Worm (Caenorhabditis elegans) whole organism, L2 larva: Measurements from ENCODE around the gene F57A8.1.
A peak's percentile ranks its signal among the peaks of the same experiment; 100 is the strongest.

Experiments used
- C34F6.9 ChIP-seq: fragments of 150-350 bp; optimal IDR thresholded peaks from 2 replicates; lab custom pipeline; 2014; ENCODE audit warnings: missing biosample characterization, missing genetic modification characterization
- R02D3.7 ChIP-seq: fragments of 150-350 bp; optimal IDR thresholded peaks from 2 replicates; lab custom pipeline; 2014; ENCODE audit warnings: missing biosample characterization, missing genetic modification characterization
- Y55F3AM.14 ChIP-seq: fragments of 200-800 bp; sonication (Bioruptor generic); optimal IDR thresholded peaks from 2 replicates; lab custom pipeline; 2018; ENCODE audit warnings: mild to moderate bottlenecking, missing genetic modification characterization, missing compliant biosample characterization
- ZK546.5 ChIP-seq: sonication (generic microtip); optimal IDR thresholded peaks from 2 replicates; lab custom pipeline; 2017; ENCODE audit warnings: missing biosample characterization, missing genetic modification characterization
- aly-2 ChIP-seq: fragments of 150-350 bp; optimal IDR thresholded peaks from 2 replicates; lab custom pipeline; 2014; ENCODE audit warnings: missing biosample characterization, missing genetic modification characterization
- blmp-1 ChIP-seq: sonication (generic microtip); optimal IDR thresholded peaks from 2 replicates; lab custom pipeline; 2017; ENCODE audit warnings: missing genetic modification characterization, mild to moderate bottlenecking, missing compliant biosample characterization, antibody characterized with exemption, moderate library complexity; ENCODE audit not compliant: insufficient read depth
- ceh-16 ChIP-seq: fragments of 150-350 bp; optimal IDR thresholded peaks from 2 replicates; lab custom pipeline; 2014; ENCODE audit warnings: missing biosample characterization, missing genetic modification characterization
- ceh-82 ChIP-seq: fragments of 150-350 bp; optimal IDR thresholded peaks from 2 replicates; lab custom pipeline; 2014; ENCODE audit warnings: missing biosample characterization, missing genetic modification characterization
- crh-2 ChIP-seq: sonication (generic microtip); optimal IDR thresholded peaks from 2 replicates; lab custom pipeline; 2017; ENCODE audit warnings: missing biosample characterization, missing genetic modification characterization
- dmd-4 ChIP-seq: sonication (generic microtip); optimal IDR thresholded peaks from 2 replicates; lab custom pipeline; 2017; ENCODE audit warnings: missing biosample characterization, missing genetic modification characterization
- elt-1 ChIP-seq: fragments of 150-350 bp; optimal IDR thresholded peaks from 2 replicates; lab custom pipeline; 2014; ENCODE audit warnings: missing biosample characterization, missing genetic modification characterization
- fos-1 ChIP-seq: fragments of 150-350 bp; optimal IDR thresholded peaks from 2 replicates; lab custom pipeline; 2014; ENCODE audit warnings: missing biosample characterization, missing genetic modification characterization
- gmeb-1 ChIP-seq: fragments of 150-350 bp; optimal IDR thresholded peaks from 2 replicates; lab custom pipeline; 2014; ENCODE audit warnings: missing biosample characterization, missing genetic modification characterization
- lin-11 ChIP-seq: fragments of 150-350 bp; sonication (generic microtip); optimal IDR thresholded peaks from 2 replicates; lab custom pipeline; 2014; ENCODE audit warnings: missing biosample characterization, missing genetic modification characterization, inconsistent platforms, mixed read lengths
- lin-13 ChIP-seq: fragments of 150-350 bp; optimal IDR thresholded peaks from 2 replicates; lab custom pipeline; 2014; ENCODE audit warnings: missing biosample characterization, missing genetic modification reagents, missing genetic modification characterization
- lin-39 ChIP-seq: fragments of 150-350 bp; optimal IDR thresholded peaks from 2 replicates; lab custom pipeline; 2014; ENCODE audit warnings: missing biosample characterization, missing genetic modification reagents, missing genetic modification characterization
- mab-5 ChIP-seq: fragments of 150-350 bp; optimal IDR thresholded peaks from 2 replicates; lab custom pipeline; 2014; ENCODE audit warnings: missing biosample characterization, missing genetic modification characterization
- mbf-1 ChIP-seq: sonication (generic microtip); optimal IDR thresholded peaks from 2 replicates; lab custom pipeline; 2017; ENCODE audit warnings: missing biosample characterization, missing genetic modification characterization
- mdl-1 ChIP-seq, 2 experiments: fragments of 150-350 bp in 1 of 2; sonication (generic microtip) in 1 of 2; optimal IDR thresholded peaks; 2 replicates each; lab custom pipeline; 2017; ENCODE audit warnings: missing biosample characterization in 2 of 2, missing genetic modification characterization in 2 of 2
- nhr-10 ChIP-seq: sonication (generic microtip); optimal IDR thresholded peaks from 2 replicates; lab custom pipeline; 2017; ENCODE audit warnings: missing biosample characterization, missing genetic modification characterization
- nhr-11 ChIP-seq: fragments of 150-350 bp; optimal IDR thresholded peaks from 2 replicates; lab custom pipeline; 2014; ENCODE audit warnings: missing biosample characterization, missing genetic modification characterization
- nhr-12 ChIP-seq: fragments of 150-350 bp; optimal IDR thresholded peaks from 2 replicates; lab custom pipeline; 2014; ENCODE audit warnings: missing biosample characterization, missing genetic modification characterization
- nhr-129 ChIP-seq: fragments of 150-350 bp; optimal IDR thresholded peaks from 2 replicates; lab custom pipeline; 2014; ENCODE audit warnings: missing biosample characterization, missing genetic modification characterization
- nhr-237 ChIP-seq: fragments of 150-350 bp; optimal IDR thresholded peaks from 2 replicates; lab custom pipeline; 2014; ENCODE audit warnings: missing biosample characterization, missing genetic modification characterization
- nhr-25 ChIP-seq: fragments of 150-350 bp; sonication (generic microtip); optimal IDR thresholded peaks from 3 replicates; lab custom pipeline; 2014; ENCODE audit warnings: missing biosample characterization, missing genetic modification characterization
- nhr-6 ChIP-seq: fragments of 150-350 bp; optimal IDR thresholded peaks from 2 replicates; lab custom pipeline; 2014; ENCODE audit warnings: missing biosample characterization, missing genetic modification characterization
- peb-1 ChIP-seq: fragments of 150-350 bp; optimal IDR thresholded peaks from 2 replicates; lab custom pipeline; 2014; ENCODE audit warnings: missing biosample characterization, missing genetic modification characterization
- sem-4 ChIP-seq: fragments of 150-350 bp; optimal IDR thresholded peaks from 2 replicates; lab custom pipeline; 2014; ENCODE audit warnings: missing biosample characterization, missing genetic modification reagents, missing genetic modification characterization
- skn-1 ChIP-seq: sonication (generic microtip); optimal IDR thresholded peaks from 2 replicates; lab custom pipeline; 2017; ENCODE audit warnings: missing biosample characterization, missing genetic modification characterization
- sma-3 ChIP-seq: sonication (generic microtip); optimal IDR thresholded peaks from 2 replicates; lab custom pipeline; 2016; ENCODE audit warnings: missing genetic modification reagents, missing genetic modification characterization, missing compliant biosample characterization
- sma-9 ChIP-seq, 2 experiments: fragments of 150-350 bp in 1 of 2; sonication (generic microtip) in 1 of 2; optimal IDR thresholded peaks; 2 replicates each; lab custom pipeline; 2014 to 2016; ENCODE audit warnings: missing genetic modification characterization in 2 of 2, mild to moderate bottlenecking in 1 of 2, missing biosample characterization in 1 of 2, missing compliant biosample characterization in 1 of 2, missing genetic modification reagents in 1 of 2, moderate library complexity in 1 of 2
- snpc-4 ChIP-seq: fragments of 150-350 bp; optimal IDR thresholded peaks from 2 replicates; lab custom pipeline; 2014; ENCODE audit warnings: missing biosample characterization, missing genetic modification characterization
- unc-39 ChIP-seq: fragments of 150-350 bp; optimal IDR thresholded peaks from 2 replicates; lab custom pipeline; 2014; ENCODE audit warnings: missing biosample characterization, missing genetic modification characterization
- unc-55 ChIP-seq: fragments of 150-350 bp; sonication (generic microtip); optimal IDR thresholded peaks from 3 replicates; lab custom pipeline; 2014; ENCODE audit warnings: missing biosample characterization, missing genetic modification reagents, missing genetic modification characterization
- unc-62 ChIP-seq: fragments of 150-350 bp; optimal IDR thresholded peaks from 2 replicates; lab custom pipeline; 2014; ENCODE audit warnings: missing biosample characterization, missing genetic modification reagents, missing genetic modification characterization
- ztf-1 ChIP-seq: fragments of 200-800 bp; sonication (Bioruptor generic); conservative IDR thresholded peaks from 2 replicates; pipeline ENCODE4 v1.3.6; 2022; ENCODE audit warnings: missing genetic modification characterization, missing compliant biosample characterization
- ztf-11 ChIP-seq: sonication (generic microtip); optimal IDR thresholded peaks from 2 replicates; lab custom pipeline; 2017; ENCODE audit warnings: missing biosample characterization, missing genetic modification characterization

Gene F57A8.1

DNA sequence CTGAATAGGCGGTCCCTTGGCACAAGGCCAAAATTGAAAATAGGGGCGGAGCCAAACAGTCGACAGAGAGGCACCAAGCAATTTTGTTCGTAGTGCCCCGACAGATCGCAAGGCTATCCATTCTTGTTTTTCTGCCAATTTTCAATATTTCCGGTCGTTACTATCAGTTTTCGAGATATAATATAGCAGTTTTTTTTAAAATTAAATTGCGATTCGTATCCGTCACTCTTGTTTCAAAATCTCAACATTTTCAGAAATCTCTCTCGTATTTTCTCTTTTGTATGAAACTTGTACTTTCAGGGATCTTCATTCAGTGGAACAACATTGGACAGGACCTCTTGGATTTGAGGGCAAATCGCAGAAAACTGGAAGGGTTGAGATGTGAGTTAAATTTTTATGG lies at the start of gene F57A8.1:
Gene F57A8.1 (plus strand): TSS at position 301 of the 400 bp plus-strand sequence.
- TF ChIP-seq nhr-11 (tag; lab: Kevin White, UChicago) = no peak
- no peak for TF ChIP-seq lin-39 (tag; lab: Kevin White, UChicago)
- no peak for TF ChIP-seq Y55F3AM.14 (GFP tag; lab: Kevin White, UChicago)
- TF ChIP-seq peb-1 (tag; lab: Kevin White, UChicago) = no peak

DNA sequence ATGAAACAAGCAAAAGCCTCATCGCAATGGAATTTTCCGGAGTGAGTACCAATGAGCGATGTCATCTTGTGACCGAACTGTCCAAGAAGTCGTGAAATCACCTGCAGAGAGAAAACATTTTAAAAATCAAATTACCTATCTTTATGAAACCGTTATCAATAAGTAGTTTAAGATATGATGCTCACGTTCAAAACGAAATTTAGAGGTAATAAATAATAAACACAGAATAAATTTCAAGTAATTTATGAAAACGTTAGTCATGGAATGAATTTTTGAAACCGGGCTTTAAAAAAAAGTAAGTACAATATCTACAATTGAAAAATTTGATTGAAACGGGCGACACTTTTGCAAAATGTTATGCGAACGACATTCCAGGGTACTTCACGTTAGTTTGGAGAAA lies 49.5 kb upstream of the F57A8.1 start, which contains the start of gene C27H6.8:
Gene C27H6.8 (minus strand): TSS at position 101 of the 400 bp plus-strand sequence.
- TF ChIP-seq C34F6.9 (tag; lab: Kevin White, UChicago) (no peak), nhr-12 (tag; lab: Kevin White, UChicago) (no peak), lin-39 (tag; lab: Kevin White, UChicago) (no peak), nhr-11 (tag; lab: Kevin White, UChicago) (no peak), dmd-4 (no peak), nhr-237 (no peak), snpc-4 (tag; lab: Kevin White, UChicago) (no peak), lin-11 (tag; lab: Kevin White, UChicago) (no peak), nhr-10 (tag; lab: Kevin White, UChicago) (no peak), ZK546.5 (no peak), ztf-1 (GFP tag; lab: Robert Waterston, UW) (no peak), nhr-6 (no peak)

DNA sequence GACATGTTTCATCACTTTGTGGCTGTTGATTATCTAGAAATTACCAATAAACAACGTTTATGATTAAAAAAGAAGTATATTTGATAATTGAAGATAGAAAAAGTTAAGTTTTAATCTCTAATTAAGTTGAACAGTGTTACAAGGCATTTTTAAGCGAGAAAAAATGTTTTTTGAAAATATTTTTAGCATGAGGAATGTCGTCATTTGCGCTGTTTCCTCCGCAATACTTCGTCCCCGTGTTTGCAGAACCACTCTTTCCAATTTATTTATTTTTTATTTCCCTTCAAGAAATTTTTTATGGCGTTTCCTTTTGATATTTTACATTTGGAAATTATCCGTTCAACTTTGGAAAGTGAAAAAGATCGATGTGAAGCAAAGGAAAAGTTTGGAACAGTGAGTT lies 45.5 kb upstream of the F57A8.1 start, which contains the start of the genes rde-1 and trpp-6:
Gene rde-1 (minus strand): TSS at position 33 of the 400 bp plus-strand sequence.
Gene trpp-6 (plus strand): TSS at position 286 of the 400 bp plus-strand sequence.
- TF ChIP-seq nhr-6 (no peak), mdl-1 (tag; optimal IDR thresholded peaks at IDR 0.05; lab: Kevin White, UChicago) (no peak), fos-1 (no peak), gmeb-1 (tag; lab: Kevin White, UChicago) (peak; percentile 15), unc-55 (GFP tag; lab: Kevin White, UChicago) (peak; percentile 55), unc-39 (no peak), crh-2 (no peak), nhr-25 (tag; lab: Kevin White, UChicago) (no peak), C34F6.9 (tag; lab: Kevin White, UChicago) (peak; percentile 35)

DNA sequence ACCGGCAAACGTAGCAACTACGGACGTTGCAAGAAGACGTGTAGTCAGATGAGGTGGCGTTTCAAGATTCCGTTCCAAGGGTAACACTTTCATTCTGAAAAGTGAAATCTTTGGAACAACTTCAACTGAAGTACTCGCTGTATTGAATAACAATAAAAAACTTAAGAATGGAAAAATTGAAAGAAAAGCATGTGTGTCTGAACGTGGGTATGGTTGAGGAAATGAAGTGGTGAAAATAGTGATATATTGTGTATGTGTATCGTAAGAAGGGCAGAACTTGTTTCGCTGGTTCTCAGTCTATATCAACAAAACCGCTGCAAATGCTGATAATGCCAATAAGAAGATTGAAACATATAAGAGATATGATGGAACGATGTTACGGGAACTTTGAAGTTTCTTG lies 41.3 kb upstream of the F57A8.1 start, which contains the start of gene K08H10.6:
Gene K08H10.6 (minus strand): TSS at position 101 of the 400 bp plus-strand sequence.
- no peak for TF ChIP-seq nhr-10 (tag; lab: Kevin White, UChicago)
- no peak for TF ChIP-seq ceh-16 (tag; lab: Kevin White, UChicago)

DNA sequence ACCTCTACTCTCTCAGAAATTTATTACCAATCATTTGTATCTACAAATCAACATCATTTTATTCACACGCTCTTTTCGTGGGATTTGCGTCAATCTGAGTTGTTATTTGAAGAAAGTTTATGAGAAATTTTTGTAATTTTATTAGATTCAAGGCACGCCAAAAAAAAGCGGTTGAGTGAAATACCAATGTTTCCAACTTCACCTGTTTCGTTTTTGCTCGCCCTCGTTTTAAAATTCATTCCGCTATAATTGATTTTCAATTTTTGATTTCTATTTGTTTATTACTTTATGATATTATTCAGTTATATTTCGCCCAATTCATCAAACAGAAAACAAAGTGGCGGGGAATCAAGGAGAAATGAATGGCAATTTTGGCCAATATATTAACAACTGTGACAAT lies 36.4 kb upstream of the F57A8.1 start, which contains the start of gene K08H10.10:
Gene K08H10.10 (plus strand): TSS at position 301 of the 400 bp plus-strand sequence.
- no peak for TF ChIP-seq ztf-11 (tag; lab: Kevin White, UChicago)
- no peak for TF ChIP-seq nhr-10 (tag; lab: Kevin White, UChicago)
- no peak for TF ChIP-seq sma-3 (GFP tag; lab: Kevin White, UChicago)
- no peak for TF ChIP-seq mab-5 (tag; lab: Kevin White, UChicago)

DNA sequence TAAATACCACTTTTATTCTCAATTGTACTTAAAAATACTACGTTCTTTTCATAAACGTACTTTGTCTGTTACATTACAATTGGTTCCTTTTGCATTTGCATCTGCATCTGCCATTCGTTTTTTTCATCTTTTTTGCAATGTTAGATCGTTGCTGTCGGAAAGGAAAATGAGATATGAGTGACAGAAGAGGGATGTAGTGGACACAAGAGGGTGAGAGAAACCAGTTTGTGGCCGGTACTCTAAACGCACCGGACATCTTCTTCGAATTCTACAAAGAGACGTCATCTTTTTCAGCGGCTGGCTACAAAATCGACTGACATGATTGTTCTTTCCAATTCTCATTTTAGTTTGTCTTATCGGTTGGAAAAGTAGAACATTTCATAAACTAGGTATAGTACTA lies 34.4 kb upstream of the F57A8.1 start:
- TF ChIP-seq mdl-1 (tag; optimal IDR thresholded peaks at IDR 0.05; lab: Kevin White, UChicago) (no peak), ceh-82 (tag; lab: Kevin White, UChicago) (no peak), snpc-4 (tag; lab: Kevin White, UChicago) (no peak), mab-5 (tag; lab: Kevin White, UChicago) (no peak), ztf-1 (GFP tag; lab: Robert Waterston, UW) (no peak), unc-62 (no peak), fos-1 (no peak), nhr-10 (tag; lab: Kevin White, UChicago) (no peak), dmd-4 (no peak), sma-9 (GFP tag; optimal IDR thresholded peaks at IDR 0.05; lab: Kevin White, UChicago) (peak; percentile 52), sma-9 (tag; optimal IDR thresholded peaks at IDR 0.05; lab: Kevin White, UChicago) (no peak), mbf-1 (tag; lab: Kevin White, UChicago) (no peak), Y55F3AM.14 (GFP tag; lab: Kevin White, UChicago) (no peak), aly-2 (tag; lab: Kevin White, UChicago) (no peak), crh-2 (peak; percentile 38), nhr-25 (tag; lab: Kevin White, UChicago) (peak; percentile 60), R02D3.7 (tag; lab: Kevin White, UChicago) (no peak), skn-1 (tag; lab: Kevin White, UChicago) (no peak), elt-1 (tag; lab: Kevin White, UChicago) (no peak), blmp-1 (tag; lab: Kevin White, UChicago) (peak; percentile 55), sem-4 (tag; lab: Kevin White, UChicago) (no peak), nhr-129 (tag; lab: Kevin White, UChicago) (peak; percentile 12), nhr-11 (tag; lab: Kevin White, UChicago) (no peak), lin-13 (no peak), nhr-6 (peak; percentile 41), peb-1 (tag; lab: Kevin White, UChicago) (no peak), nhr-237 (no peak), nhr-12 (tag; lab: Kevin White, UChicago) (no peak)
